Comparison of ENCODE assay signal across 4 fruit fly cellular contexts in genomic region chrX:9638927-9639420, dm6.
TF ChIP-seq lines count a peak whose summit lies in the region.

No protein-coding gene starts in this region.

- TF ChIP-seq CTCF in whole organism, embryonic (GFP tag; optimal IDR thresholded peaks at IDR 0.05; lab: Kevin White, UChicago) = no peak

TF ChIP-seq in whole organism, adult, 20 proteins besides CTCF, POLR2A, EP300 and RAD21:
- TF ChIP-seq tj (GFP tag; optimal IDR thresholded peaks at IDR 0.05; lab: Kevin White, UChicago) = peak; percentile 57
- TF ChIP-seq CG14711 (tag; optimal IDR thresholded peaks at IDR 0.05; lab: Kevin White, UChicago) = peak; percentile 68
- peak; percentile 13 for TF ChIP-seq Mnt (GFP tag; optimal IDR thresholded peaks at IDR 0.05; lab: Kevin White, UChicago)
- TF ChIP-seq Clk (GFP tag; optimal IDR thresholded peaks at IDR 0.05; lab: Kevin White, UChicago) = peak; percentile 1
- no peak for TF ChIP-seq CG5204 (GFP tag; optimal IDR thresholded peaks at IDR 0.05; lab: Kevin White, UChicago)
- TF ChIP-seq bab1 (GFP tag; optimal IDR thresholded peaks at IDR 0.05; lab: Kevin White, UChicago) = no peak
- no peak for TF ChIP-seq pad (GFP tag; optimal IDR thresholded peaks at IDR 0.05; lab: Kevin White, UChicago)

TF ChIP-seq in whole organism, embryonic, 481 proteins besides CTCF, POLR2A, EP300 and RAD21 (continues in another document):
- TF ChIP-seq CG9609 (GFP tag; optimal IDR thresholded peaks at IDR 0.05; lab: Kevin White, UChicago) (no peak), CG10543 (GFP tag; optimal IDR thresholded peaks at IDR 0.05; lab: Kevin White, UChicago) (peak; percentile 2), nom (GFP tag; optimal IDR thresholded peaks at IDR 0.05; lab: Kevin White, UChicago) (peak; percentile 18), gt (GFP tag; IDR thresholded peaks at IDR 0.05; lab: Robert Waterston, UW) (no peak), CG34376 (GFP tag; optimal IDR thresholded peaks at IDR 0.05; lab: Kevin White, UChicago) (peak; percentile 1), CG32532 (GFP tag; IDR thresholded peaks at IDR 0.05; lab: Robert Waterston, UW) (no peak), YL-1 (GFP tag; optimal IDR thresholded peaks at IDR 0.05; lab: Kevin White, UChicago) (peak; percentile 7), onecut (GFP tag; IDR thresholded peaks at IDR 0.05; lab: Robert Waterston, UW) (no peak), dan (GFP tag; IDR thresholded peaks at IDR 0.05; lab: Robert Waterston, UW) (no peak), ewg (GFP tag; optimal IDR thresholded peaks at IDR 0.05; lab: Kevin White, UChicago) (peak; percentile 82), Trl (optimal IDR thresholded peaks at IDR 0.05; lab: Kevin White, UChicago) (peak; percentile 69 to 75), Trl (GFP tag; optimal IDR thresholded peaks at IDR 0.05; lab: Kevin White, UChicago) (peak; percentile 52), CG3163 (GFP tag; optimal IDR thresholded peaks at IDR 0.05; lab: Kevin White, UChicago) (peak; percentile 28), CG10274 (GFP tag; optimal IDR thresholded peaks at IDR 0.05; lab: Kevin White, UChicago) (no peak), pnt (GFP tag; optimal IDR thresholded peaks at IDR 0.05; lab: Kevin White, UChicago) (no peak), pzg (GFP tag; optimal IDR thresholded peaks at IDR 0.05; lab: Kevin White, UChicago) (peak; percentile 4), esg (GFP tag; conservative IDR thresholded peaks at IDR 0.05; lab: Robert Waterston, UW) (no peak), pros (GFP tag; optimal IDR thresholded peaks at IDR 0.05; lab: Kevin White, UChicago) (peak; percentile 10), CG4617 (GFP tag; optimal IDR thresholded peaks at IDR 0.05; lab: Kevin White, UChicago; ENCODE audit: borderline replicate concordance) (no peak), sob (GFP tag; IDR thresholded peaks at IDR 0.05; lab: Robert Waterston, UW) (0 out of 2 replicates have a peak, but pooled peaks have one; percentile 7), chm (GFP tag; IDR thresholded peaks at IDR 0.05; lab: Robert Waterston, UW) (no peak; the same call in 1 of the 2 replicates), Dref (GFP tag; IDR thresholded peaks at IDR 0.05; lab: Robert Waterston, UW) (peak; percentile 37; the same call in 1 of the 2 replicates), Sin3A (optimal IDR thresholded peaks at IDR 0.05; lab: Kevin White, UChicago) (no peak), CG18764 (GFP tag; optimal IDR thresholded peaks at IDR 0.05; lab: Kevin White, UChicago) (no peak), CG13287 (GFP tag; IDR thresholded peaks at IDR 0.05; lab: Robert Waterston, UW; ENCODE audit: partially characterized antibody) (peak; percentile 64), CG2712 (tag; optimal IDR thresholded peaks at IDR 0.05; lab: Kevin White, UChicago) (no peak), CG3407 (GFP tag; optimal IDR thresholded peaks at IDR 0.05; lab: Kevin White, UChicago) (no peak), Ets65A (GFP tag; lab: Kevin White, UChicago) (peak; percentile 71)

TF ChIP-seq in whole organism, prepupa, 60 proteins besides CTCF, POLR2A, EP300 and RAD21:
- peak; percentile 54; the same call in 2 of the 3 replicates for TF ChIP-seq CG8119 (GFP tag; IDR thresholded peaks at IDR 0.05; lab: Robert Waterston, UW)
- no peak for TF ChIP-seq CG6854 (GFP tag; optimal IDR thresholded peaks at IDR 0.05; lab: Kevin White, UChicago)
- peak in 1 of 2 experiments; percentile 4 for TF ChIP-seq salr (GFP tag; optimal IDR thresholded peaks at IDR 0.05; lab: Kevin White, UChicago)
- TF ChIP-seq CG8319 (GFP tag; optimal IDR thresholded peaks at IDR 0.05; lab: Kevin White, UChicago) = no peak
- TF ChIP-seq Smox (GFP tag; optimal IDR thresholded peaks at IDR 0.05; lab: Kevin White, UChicago) = no peak
- peak; percentile 19; the same call in 1 of the 2 replicates for TF ChIP-seq CG15336 (GFP tag; IDR thresholded peaks at IDR 0.05; lab: Robert Waterston, UW)
- TF ChIP-seq esn (GFP tag; optimal IDR thresholded peaks at IDR 0.05; lab: Kevin White, UChicago) = no peak
- TF ChIP-seq CG6276 (GFP tag; optimal IDR thresholded peaks at IDR 0.05; lab: Kevin White, UChicago) = peak; percentile 53
- no peak for TF ChIP-seq Sox14 (GFP tag; optimal IDR thresholded peaks at IDR 0.05; lab: Kevin White, UChicago)
- TF ChIP-seq eg (GFP tag; IDR thresholded peaks at IDR 0.05; lab: Robert Waterston, UW) = peak; percentile 61; the same call in 2 of the 3 replicates
- no peak for TF ChIP-seq ss (GFP tag; optimal IDR thresholded peaks at IDR 0.05; lab: Kevin White, UChicago)

TF ChIP-seq in whole organism, pupa, 21 proteins besides CTCF, POLR2A, EP300 and RAD21:
- TF ChIP-seq CG14655 (GFP tag; optimal IDR thresholded peaks at IDR 0.05; lab: Kevin White, UChicago) = peak; percentile 41
- no peak for TF ChIP-seq Snoo (tag; optimal IDR thresholded peaks at IDR 0.05; lab: Kevin White, UChicago)
- TF ChIP-seq fd96Ca (GFP tag; IDR thresholded peaks at IDR 0.05; lab: Robert Waterston, UW) = peak; percentile 43; the same call in 1 of the 3 replicates
- TF ChIP-seq CG8301 (tag; optimal IDR thresholded peaks at IDR 0.05; lab: Kevin White, UChicago) = no peak
- TF ChIP-seq CG15710 (tag; optimal IDR thresholded peaks at IDR 0.05; lab: Kevin White, UChicago) = no peak
- no peak for TF ChIP-seq CG10348 (GFP tag; IDR thresholded peaks at IDR 0.05; lab: Robert Waterston, UW)
- TF ChIP-seq gl (tag; optimal IDR thresholded peaks at IDR 0.05; lab: Kevin White, UChicago) = no peak
- TF ChIP-seq rn (GFP tag; IDR thresholded peaks at IDR 0.05; lab: Robert Waterston, UW) = no peak
- TF ChIP-seq EcR (GFP tag; optimal IDR thresholded peaks at IDR 0.05; lab: Kevin White, UChicago) = no peak
- no peak for TF ChIP-seq CG8159 (tag; optimal IDR thresholded peaks at IDR 0.05; lab: Kevin White, UChicago)
- peak; percentile 29; the same call in 1 of the 2 replicates for TF ChIP-seq CG32121 (GFP tag; IDR thresholded peaks at IDR 0.05; lab: Robert Waterston, UW)
- peak; percentile 21; the same call in 1 of the 2 replicates for TF ChIP-seq Ets98B (GFP tag; IDR thresholded peaks at IDR 0.05; lab: Robert Waterston, UW)
- TF ChIP-seq CG34367 (tag; optimal IDR thresholded peaks at IDR 0.05; lab: Kevin White, UChicago) = no peak
- TF ChIP-seq CG17806 (tag; optimal IDR thresholded peaks at IDR 0.05; lab: Kevin White, UChicago) = no peak
- no peak for TF ChIP-seq Pif1A (GFP tag; optimal IDR thresholded peaks at IDR 0.05; lab: Kevin White, UChicago)
- TF ChIP-seq Pif1B (GFP tag; optimal IDR thresholded peaks at IDR 0.05; lab: Kevin White, UChicago) = no peak
- peak; percentile 47 for TF ChIP-seq CG12605 (GFP tag; IDR thresholded peaks at IDR 0.05; lab: Robert Waterston, UW)
TF ChIP-seq in whole organism, pupa: peak in this region for 5.
